Fruit fly (Drosophila melanogaster): ENCODE data around the gene dac.

The dac gene

DNA sequence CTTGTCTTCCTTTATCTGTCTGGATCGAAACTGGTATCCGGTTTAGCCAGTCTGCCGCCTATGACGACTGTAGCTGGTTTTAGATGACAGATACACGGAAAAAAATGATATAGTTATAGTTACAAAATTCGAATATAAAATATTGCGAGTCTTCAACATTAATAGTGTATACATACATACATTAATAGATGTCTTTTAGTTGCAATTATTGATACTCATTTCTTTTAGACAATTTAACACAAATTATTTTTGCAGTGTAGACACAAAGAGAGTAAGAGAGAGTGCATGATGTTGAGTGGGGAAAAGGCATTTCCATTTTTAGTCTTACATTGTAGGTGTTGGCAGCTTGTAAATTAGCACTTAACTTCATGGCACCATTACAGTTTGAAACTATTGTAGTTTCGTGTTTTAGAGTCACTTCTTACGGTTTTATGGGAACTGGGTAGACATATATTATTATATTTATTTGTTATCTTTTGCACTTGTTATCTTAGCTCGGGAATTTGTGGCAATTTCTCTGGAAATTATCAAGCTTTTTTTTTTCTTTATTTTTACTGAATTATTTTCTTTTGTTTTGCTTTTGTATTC lies 9.5 kb upstream of the dac start (continued):
- no peak for TF ChIP-seq CG7357 (GFP tag; IDR thresholded peaks at IDR 0.05)
- no peak for TF ChIP-seq CTCF (GFP tag; optimal IDR thresholded peaks at IDR 0.05)
- TF ChIP-seq Opbp (GFP tag; IDR thresholded peaks at IDR 0.05; ENCODE audit: partially characterized antibody) = no peak
- no peak for TF ChIP-seq TFAM (GFP tag; optimal IDR thresholded peaks at IDR 0.05)
- TF ChIP-seq Dp (GFP tag; optimal IDR thresholded peaks at IDR 0.05) = no peak
- TF ChIP-seq Six4 (GFP tag; optimal IDR thresholded peaks at IDR 0.05) = no peak
- TF ChIP-seq cas (GFP tag; IDR thresholded peaks at IDR 0.05) = no peak
- peak; percentile 91 for TF ChIP-seq chm (GFP tag; IDR thresholded peaks at IDR 0.05)
- TF ChIP-seq CG7556 (GFP tag; optimal IDR thresholded peaks at IDR 0.05) = peak; percentile 88
- TF ChIP-seq CG2712 (tag; optimal IDR thresholded peaks at IDR 0.05) = no peak
- TF ChIP-seq Vsx1 (GFP tag; optimal IDR thresholded peaks at IDR 0.05) = peak; percentile 74
- no peak for TF ChIP-seq CG4328 (GFP tag; optimal IDR thresholded peaks at IDR 0.05)
- TF ChIP-seq CG4404 (GFP tag; IDR thresholded peaks at IDR 0.05) = no peak
- TF ChIP-seq Dip3 (GFP tag; optimal IDR thresholded peaks at IDR 0.05) = no peak
- peak; percentile 96 for TF ChIP-seq gem (tag; optimal IDR thresholded peaks at IDR 0.05)
- TF ChIP-seq CG3995 (GFP tag; optimal IDR thresholded peaks at IDR 0.05) = no peak
- TF ChIP-seq otp (GFP tag; IDR thresholded peaks at IDR 0.05) = 0 out of 3 replicates have a peak, but pooled peaks have one; percentile 9
- no peak for TF ChIP-seq Hey (tag; optimal IDR thresholded peaks at IDR 0.05)
- no peak for TF ChIP-seq tup (GFP tag; optimal IDR thresholded peaks at IDR 0.05)
- TF ChIP-seq CG13287 (GFP tag; IDR thresholded peaks at IDR 0.05; ENCODE audit: partially characterized antibody) = no peak
- peak; percentile 95 for TF ChIP-seq CG15601 (tag; optimal IDR thresholded peaks at IDR 0.05)
- no peak for TF ChIP-seq Dad (GFP tag; optimal IDR thresholded peaks at IDR 0.05)
- TF ChIP-seq fu2 (GFP tag; optimal IDR thresholded peaks at IDR 0.05) = peak; percentile 61
- TF ChIP-seq caup (GFP tag; optimal IDR thresholded peaks at IDR 0.05; ENCODE audit: severe bottlenecking) = no peak
- TF ChIP-seq bab2 (GFP tag; optimal IDR thresholded peaks at IDR 0.05) = peak; percentile 78
- no peak for TF ChIP-seq GATAe (GFP tag; conservative IDR thresholded peaks at IDR 0.05)
- no peak for TF ChIP-seq CG11093 (GFP tag; IDR thresholded peaks at IDR 0.05)
- peak; percentile 17 for TF ChIP-seq CG4282 (GFP tag; optimal IDR thresholded peaks at IDR 0.05)
- TF ChIP-seq run (tag; optimal IDR thresholded peaks at IDR 0.05) = peak; percentile 81
- TF ChIP-seq HLH4C (GFP tag; IDR thresholded peaks at IDR 0.05; ENCODE audit: partially characterized antibody) = no peak
- TF ChIP-seq CG11723 (GFP tag; optimal IDR thresholded peaks at IDR 0.05) = peak; percentile 83
- TF ChIP-seq CG16815 (GFP tag; optimal IDR thresholded peaks at IDR 0.05) = peak; percentile 73
- TF ChIP-seq CG6689 (GFP tag; IDR thresholded peaks at IDR 0.05) = no peak
- TF ChIP-seq ham (GFP tag; IDR thresholded peaks at IDR 0.05) = no peak
- TF ChIP-seq CG8478 (optimal IDR thresholded peaks at IDR 0.05) = no peak
- TF ChIP-seq Sry-β (GFP tag; optimal IDR thresholded peaks at IDR 0.05) = no peak
- no peak for TF ChIP-seq nerfin-1 (tag; optimal IDR thresholded peaks at IDR 0.05)
- peak; percentile 75 for TF ChIP-seq CG7786 (GFP tag; optimal IDR thresholded peaks at IDR 0.05)
- peak; percentile 77 for TF ChIP-seq CG12155 (GFP tag; optimal IDR thresholded peaks at IDR 0.05)
- TF ChIP-seq CG10209 (GFP tag; optimal IDR thresholded peaks at IDR 0.05) = peak; percentile 83
- no peak for TF ChIP-seq CG13624 (GFP tag; optimal IDR thresholded peaks at IDR 0.05)
- peak; percentile 77 for TF ChIP-seq Dek (tag; optimal IDR thresholded peaks at IDR 0.05)
- no peak for TF ChIP-seq btn (GFP tag; optimal IDR thresholded peaks at IDR 0.05)
- TF ChIP-seq H15 (GFP tag; IDR thresholded peaks at IDR 0.05) = no peak
- peak; percentile 82 for TF ChIP-seq row (GFP tag; IDR thresholded peaks at IDR 0.05)
- TF ChIP-seq Doc3 (GFP tag; IDR thresholded peaks at IDR 0.05; ENCODE audit: partially characterized antibody) = no peak
- TF ChIP-seq sim (GFP tag; IDR thresholded peaks at IDR 0.05) = peak; percentile 83
- no peak for TF ChIP-seq CG31388 (GFP tag; optimal IDR thresholded peaks at IDR 0.05)
- no peak for TF ChIP-seq Awh (GFP tag; IDR thresholded peaks at IDR 0.05)
- no peak for TF ChIP-seq fd102C (GFP tag; optimal IDR thresholded peaks at IDR 0.05)
- TF ChIP-seq wdn (GFP tag; IDR thresholded peaks at IDR 0.05) = peak; percentile 69
- no peak for TF ChIP-seq Max (GFP tag; optimal IDR thresholded peaks at IDR 0.05)

Data from whole organism, embryonic.